Worm (Caenorhabditis elegans) whole organism, early embryonic: ENCODE data around the gene exos-2.

Experiments used
- B0310.2 ChIP-seq: sonication (generic microtip); optimal IDR thresholded peaks from 2 replicates; lab custom pipeline; 2016; ENCODE audit warnings: mild to moderate bottlenecking, missing genetic modification characterization, missing compliant biosample characterization
- F13C5.2 ChIP-seq: sonication (generic microtip); optimal IDR thresholded peaks from 2 replicates; lab custom pipeline; 2017; ENCODE audit warnings: mild to moderate bottlenecking, missing genetic modification characterization, inconsistent platforms, missing compliant biosample characterization
- aly-1 ChIP-seq: sonication (generic microtip); optimal IDR thresholded peaks from 2 replicates; lab custom pipeline; 2016; ENCODE audit warnings: missing genetic modification characterization, missing compliant biosample characterization
- ama-1 ChIP-seq: fragments of 150-350 bp; optimal IDR thresholded peaks from 2 replicates; lab custom pipeline; 2014
- ceh-13 ChIP-seq: fragments of 200-800 bp; sonication (Bioruptor generic); optimal IDR thresholded peaks from 2 replicates; lab custom pipeline; 2018; ENCODE audit warnings: mild to moderate bottlenecking, missing genetic modification characterization, missing compliant biosample characterization
- ceh-36 ChIP-seq: sonication (generic microtip); optimal IDR thresholded peaks from 2 replicates; lab custom pipeline; 2016; ENCODE audit warnings: missing genetic modification characterization, inconsistent platforms, missing compliant biosample characterization
- ets-7 ChIP-seq: sonication (generic microtip); optimal IDR thresholded peaks from 2 replicates; lab custom pipeline; 2016; ENCODE audit warnings: missing genotype, missing genetic modification characterization, missing compliant biosample characterization
- flt-1 ChIP-seq: fragments of 200-800 bp; sonication (Bioruptor generic); IDR thresholded peaks from 2 replicates; pipeline ENCODE4 v1.3.6; 2022; ENCODE audit warnings: missing genetic modification characterization, missing compliant biosample characterization
- hmbx-1 ChIP-seq: sonication (generic microtip); optimal IDR thresholded peaks from 2 replicates; lab custom pipeline; 2016; ENCODE audit warnings: mild to moderate bottlenecking, missing genetic modification characterization, missing compliant biosample characterization
- hmg-4 ChIP-seq: fragments of 200-800 bp; sonication (Bioruptor generic); optimal IDR thresholded peaks from 2 replicates; lab custom pipeline; 2018; ENCODE audit warnings: mild to moderate bottlenecking, missing genetic modification characterization, missing compliant biosample characterization
- hnd-1 ChIP-seq: sonication (generic microtip); optimal IDR thresholded peaks from 2 replicates; lab custom pipeline; 2016; ENCODE audit warnings: missing genetic modification characterization, missing compliant biosample characterization
- pes-1 ChIP-seq: fragments of 200-800 bp; sonication (Bioruptor generic); IDR thresholded peaks from 2 replicates; pipeline ENCODE4 v1.3.6; 2022; ENCODE audit warnings: missing genetic modification reagents, missing genetic modification characterization, missing compliant biosample characterization
- scrt-1 ChIP-seq: fragments of 200-800 bp; sonication (Bioruptor generic); IDR thresholded peaks from 2 replicates; pipeline ENCODE4 v1.3.6; 2022; ENCODE audit warnings: missing genetic modification characterization, missing compliant biosample characterization
- sea-1 ChIP-seq: fragments of 200-800 bp; sonication (Bioruptor generic); conservative IDR thresholded peaks from 2 replicates; pipeline ENCODE4 v1.3.6; 2022; ENCODE audit warnings: missing genetic modification characterization, missing compliant biosample characterization
- tbx-11 ChIP-seq: fragments of 200-800 bp; sonication (Bioruptor generic); IDR thresholded peaks from 2 replicates; pipeline ENCODE4 v1.3.6; 2022; ENCODE audit warnings: missing genetic modification characterization, missing compliant biosample characterization
- tbx-37 ChIP-seq: fragments of 200-800 bp; sonication (Bioruptor generic); conservative IDR thresholded peaks from 2 replicates; pipeline ENCODE4 v1.3.6; 2022; ENCODE audit warnings: missing genetic modification reagents, missing genetic modification characterization, missing compliant biosample characterization
- tra-4 ChIP-seq: sonication (generic microtip); optimal IDR thresholded peaks from 2 replicates; lab custom pipeline; 2017; ENCODE audit warnings: missing genetic modification characterization, missing compliant biosample characterization

Gene exos-2

DNA sequence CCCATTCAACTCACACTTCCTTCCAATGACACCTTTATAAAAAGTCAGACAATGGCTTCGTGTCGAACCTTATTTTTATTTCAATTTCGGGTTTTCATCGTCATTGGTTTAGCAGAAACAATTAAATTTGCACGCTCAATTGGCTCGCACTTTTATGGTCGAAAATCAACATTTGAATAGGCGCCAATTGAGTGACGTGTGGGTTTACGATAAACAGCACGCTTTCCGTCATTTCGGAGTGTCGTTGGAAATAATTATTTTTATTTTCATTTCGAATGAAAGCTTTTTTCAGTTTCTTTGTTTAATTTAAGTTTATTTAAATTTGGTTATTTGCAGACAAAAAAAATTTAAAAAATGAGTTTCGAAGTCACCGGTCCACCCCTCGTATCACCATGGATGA, at the start of gene exos-2:
Gene exos-2 (plus strand): TSS at position 330 of the 400 bp plus-strand sequence.
- TF ChIP-seq hmbx-1 (tag; lab: Kevin White, UChicago): no peak
- TF ChIP-seq ama-1 (lab: Kevin White, UChicago): no peak
- no peak for TF ChIP-seq scrt-1 (GFP tag; lab: Robert Waterston, UW)
- no peak for TF ChIP-seq tbx-11 (GFP tag; lab: Robert Waterston, UW)

DNA sequence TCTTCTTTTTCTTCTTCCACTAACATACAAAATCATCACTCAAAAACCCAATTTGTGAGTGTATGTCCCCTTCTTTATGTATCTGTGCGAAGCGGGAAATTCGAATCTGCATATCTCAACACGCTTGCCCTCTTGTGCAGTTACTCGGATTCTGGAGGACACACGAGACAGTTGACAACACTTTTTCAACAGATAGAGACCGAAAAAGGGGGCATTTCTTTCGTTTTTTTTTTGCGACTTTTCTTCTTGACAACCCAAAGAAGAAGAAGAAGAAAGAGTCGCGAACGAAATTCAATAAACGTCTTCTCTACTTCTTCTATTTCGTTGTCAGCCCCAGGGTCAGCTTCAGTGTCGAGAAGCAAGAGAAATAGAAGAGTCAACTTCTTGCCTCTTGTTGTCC, 49.2 kb upstream of the exos-2 start:
- no peak for TF ChIP-seq pes-1
- no peak for TF ChIP-seq tra-4 (tag; lab: Kevin White, UChicago)

DNA sequence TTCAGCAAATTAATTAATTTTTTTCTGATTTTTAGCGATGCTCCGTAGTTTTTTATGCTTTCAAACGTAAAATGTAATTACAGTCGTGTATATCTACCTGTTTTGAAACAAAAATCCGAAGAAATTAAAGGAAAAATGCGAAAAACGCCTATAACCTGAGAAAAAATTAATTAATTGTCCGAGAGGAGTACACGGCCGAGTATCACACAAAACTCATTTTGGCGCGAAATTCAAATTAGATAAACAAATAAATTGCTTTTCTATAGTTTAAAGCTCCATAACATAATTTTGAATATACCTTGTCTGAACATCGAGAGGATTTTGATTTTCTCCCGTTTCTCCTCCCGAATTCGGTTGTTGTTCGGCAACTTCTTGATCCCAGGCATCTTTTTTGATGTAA, 45.8 kb upstream of the exos-2 start:
- TF ChIP-seq tra-4 (tag; lab: Kevin White, UChicago) (no peak), scrt-1 (GFP tag; lab: Robert Waterston, UW) (no peak)

DNA sequence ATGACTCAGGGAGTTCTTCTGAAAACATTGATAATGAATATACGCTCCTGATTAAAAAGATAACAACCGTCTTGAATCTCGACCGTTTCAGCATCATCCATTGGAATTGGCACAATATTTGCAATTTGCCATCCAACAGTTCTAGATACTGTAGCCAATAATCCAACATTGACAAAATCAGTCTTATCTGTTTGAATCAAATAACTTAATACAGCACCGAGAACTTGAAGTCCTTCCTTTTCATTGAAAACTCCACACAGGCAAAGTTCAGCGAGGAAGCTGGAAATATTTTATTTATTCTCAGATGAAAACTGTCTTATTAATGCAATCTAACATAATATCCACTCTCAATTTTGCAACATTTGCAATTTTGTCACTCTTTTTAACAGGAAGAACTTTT, 43.0 kb upstream of the exos-2 start:
- TF ChIP-seq flt-1: no peak
- no peak for TF ChIP-seq aly-1 (tag; lab: Kevin White, UChicago)
- TF ChIP-seq pes-1: no peak
- TF ChIP-seq ets-7 (tag; lab: Kevin White, UChicago): no peak
- no peak for TF ChIP-seq F13C5.2 (tag; lab: Kevin White, UChicago)
- no peak for TF ChIP-seq ceh-36 (tag; lab: Kevin White, UChicago)
- TF ChIP-seq hnd-1 (tag; lab: Kevin White, UChicago): no peak
- no peak for TF ChIP-seq hmg-4 (GFP tag; lab: Kevin White, UChicago)
- no peak for TF ChIP-seq ceh-13 (GFP tag; lab: Kevin White, UChicago)
- no peak for TF ChIP-seq hmbx-1 (tag; lab: Kevin White, UChicago)
- no peak for TF ChIP-seq scrt-1 (GFP tag; lab: Robert Waterston, UW)
- no peak for TF ChIP-seq sea-1 (GFP tag; lab: Robert Waterston, UW)

DNA sequence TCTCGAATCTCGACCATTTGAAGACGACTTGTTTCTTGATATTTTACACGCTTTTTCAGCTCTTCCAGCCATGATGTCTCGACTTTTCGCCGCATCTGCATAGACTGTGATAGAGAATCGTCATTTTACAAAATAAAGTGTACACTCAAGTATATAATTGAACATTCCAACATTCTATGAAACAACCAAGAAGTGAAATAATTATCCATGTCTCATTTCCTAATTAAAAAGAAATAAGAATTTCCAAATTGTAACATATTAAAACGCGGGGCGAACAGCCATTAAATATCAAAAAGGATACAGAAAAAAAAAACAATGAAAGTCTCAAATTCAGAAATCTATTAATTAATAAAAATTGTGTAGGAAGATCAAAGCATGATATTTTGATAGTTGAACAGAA, 42.3 kb upstream of the exos-2 start, which contains the start of gene smg-3:
Gene smg-3 (minus strand): TSS at position 101 of the 400 bp plus-strand sequence.
- TF ChIP-seq flt-1 (no peak), scrt-1 (GFP tag; lab: Robert Waterston, UW) (no peak), tbx-37 (GFP tag; lab: Robert Waterston, UW) (no peak), hnd-1 (tag; lab: Kevin White, UChicago) (no peak), F13C5.2 (tag; lab: Kevin White, UChicago) (no peak), tbx-11 (GFP tag; lab: Robert Waterston, UW) (no peak), tra-4 (tag; lab: Kevin White, UChicago) (no peak), ceh-13 (GFP tag; lab: Kevin White, UChicago) (no peak), sea-1 (GFP tag; lab: Robert Waterston, UW) (no peak), aly-1 (tag; lab: Kevin White, UChicago) (no peak), hmbx-1 (tag; lab: Kevin White, UChicago) (no peak), ets-7 (tag; lab: Kevin White, UChicago) (no peak), ama-1 (lab: Kevin White, UChicago) (no peak), pes-1 (no peak), B0310.2 (tag; lab: Kevin White, UChicago) (no peak), ceh-36 (tag; lab: Kevin White, UChicago) (no peak), hmg-4 (GFP tag; lab: Kevin White, UChicago) (no peak)

DNA sequence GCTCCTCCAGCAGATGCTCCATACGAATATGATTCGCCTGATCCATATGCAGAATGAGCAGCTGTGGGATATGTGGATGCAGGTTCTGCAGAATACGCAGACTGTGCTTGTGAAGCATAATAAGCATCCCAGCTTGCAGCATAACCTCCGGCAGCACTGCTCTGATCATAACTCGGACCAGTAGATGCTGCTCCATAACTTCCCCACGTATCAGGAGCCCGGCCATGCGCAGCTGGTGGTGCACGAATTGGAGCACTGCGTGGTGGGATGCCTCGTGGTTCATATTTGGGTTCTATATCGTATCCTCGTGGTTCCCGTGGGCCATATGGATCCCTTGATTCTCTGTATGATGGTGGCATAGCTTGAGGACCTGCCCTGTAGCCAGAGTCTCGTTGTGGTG, 41.6 kb upstream of the exos-2 start:
- TF ChIP-seq hmbx-1 (tag; lab: Kevin White, UChicago): no peak
- no peak for TF ChIP-seq tbx-37 (GFP tag; lab: Robert Waterston, UW)
- TF ChIP-seq ceh-36 (tag; lab: Kevin White, UChicago): no peak
- TF ChIP-seq hnd-1 (tag; lab: Kevin White, UChicago): no peak
- TF ChIP-seq tra-4 (tag; lab: Kevin White, UChicago): no peak
- TF ChIP-seq pes-1: no peak
- TF ChIP-seq tbx-11 (GFP tag; lab: Robert Waterston, UW): no peak
- TF ChIP-seq scrt-1 (GFP tag; lab: Robert Waterston, UW): no peak
- TF ChIP-seq ets-7 (tag; lab: Kevin White, UChicago): no peak
- no peak for TF ChIP-seq sea-1 (GFP tag; lab: Robert Waterston, UW)
- TF ChIP-seq hmg-4 (GFP tag; lab: Kevin White, UChicago): no peak
- no peak for TF ChIP-seq flt-1

DNA sequence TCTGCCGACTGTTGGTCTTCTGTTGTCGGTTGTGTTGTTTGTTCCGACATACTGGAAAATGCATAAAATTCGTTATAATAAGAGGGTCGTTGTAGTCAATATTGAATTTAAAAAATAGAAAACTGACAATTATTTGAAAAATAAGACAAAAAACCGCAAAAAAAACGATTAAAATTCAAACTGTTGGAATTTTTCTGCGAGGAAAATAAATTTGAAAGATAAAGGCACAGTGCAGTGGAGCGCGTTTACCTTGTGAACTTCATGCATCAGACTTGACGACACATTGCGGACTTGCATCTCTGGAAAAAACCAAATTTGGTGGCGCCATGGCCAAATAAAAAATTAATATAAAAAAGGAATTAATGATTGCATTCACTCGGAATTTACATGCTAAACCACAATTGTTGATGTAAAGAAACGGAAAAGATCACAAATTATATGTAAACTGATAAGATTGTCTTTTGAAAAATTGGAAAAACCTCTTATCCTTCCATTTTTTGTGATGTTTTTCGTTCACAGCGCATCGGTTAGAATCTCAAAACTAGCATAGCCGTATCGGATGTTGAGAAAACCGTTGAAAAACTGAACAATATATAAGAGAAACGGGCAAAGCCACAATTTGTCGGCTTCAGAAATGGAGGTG, 38.7 kb upstream of the exos-2 start, which contains the start of the genes hrpf-2 and bli-6:
Gene hrpf-2 (minus strand): TSS at position 51 of the 643 bp plus-strand sequence.
Gene bli-6 (plus strand): TSS at position 593 of the 643 bp plus-strand sequence.
- TF ChIP-seq tbx-37 (GFP tag; lab: Robert Waterston, UW): no peak
- TF ChIP-seq F13C5.2 (tag; lab: Kevin White, UChicago): peak; percentile 55

DNA sequence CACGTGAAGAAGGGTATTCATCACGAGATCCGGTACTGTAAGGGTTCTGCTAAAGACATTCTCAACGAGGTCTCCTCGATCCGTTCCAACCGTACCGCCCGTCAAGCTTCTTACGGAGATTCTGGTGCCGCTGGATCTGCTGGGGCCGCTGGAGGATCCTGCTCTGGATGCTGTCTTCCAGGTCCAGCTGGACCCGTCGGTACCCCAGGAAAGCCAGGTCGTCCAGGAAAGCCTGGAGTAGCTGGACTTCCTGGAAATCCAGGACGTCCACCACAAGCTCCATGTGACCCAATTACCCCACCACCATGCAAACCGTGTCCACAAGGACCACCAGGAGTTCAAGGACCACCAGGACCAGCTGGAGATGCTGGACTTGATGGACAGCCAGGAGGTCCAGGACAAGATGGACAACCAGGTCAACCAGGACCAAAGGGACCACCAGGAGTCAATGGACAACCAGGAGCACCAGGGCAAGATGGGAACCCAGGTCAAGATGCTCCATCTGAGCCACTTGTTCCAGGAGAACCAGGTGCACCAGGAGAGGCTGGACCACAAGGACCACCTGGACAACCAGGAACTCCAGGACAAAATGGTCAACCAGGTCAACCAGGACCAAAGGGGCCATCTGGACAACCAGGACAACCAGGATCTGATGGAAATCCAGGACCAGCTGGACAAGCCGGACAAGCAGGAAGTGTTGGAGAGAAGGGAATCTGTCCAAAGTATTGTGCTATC, 37.8 kb upstream of the exos-2 start:
- TF ChIP-seq hnd-1 (tag; lab: Kevin White, UChicago) (no peak), ceh-13 (GFP tag; lab: Kevin White, UChicago) (no peak), ceh-36 (tag; lab: Kevin White, UChicago) (no peak), B0310.2 (tag; lab: Kevin White, UChicago) (no peak), tra-4 (tag; lab: Kevin White, UChicago) (no peak)
